Worm (Caenorhabditis elegans) whole organism, L1 larva: ENCODE data around the gene sdz-15.

Source experiments
- C16A3.4 ChIP-seq: fragments of 150-350 bp; optimal IDR thresholded peaks from 2 replicates; lab custom pipeline; 2014; ENCODE audit warnings: missing biosample characterization, missing genetic modification characterization
- C34B4.2 ChIP-seq: sonication (generic microtip); optimal IDR thresholded peaks from 2 replicates; lab custom pipeline; 2017; ENCODE audit warnings: mild to moderate bottlenecking, missing genetic modification characterization, missing compliant biosample characterization
- Y116A8C.19 ChIP-seq: sonication (generic microtip); optimal IDR thresholded peaks from 2 replicates; lab custom pipeline; 2016; ENCODE audit warnings: missing compliant biosample characterization, missing genetic modification characterization, borderline replicate concordance
- alr-1 ChIP-seq: fragments of 200-800 bp; sonication (Bioruptor generic); optimal IDR thresholded peaks from 2 replicates; lab custom pipeline; 2018; ENCODE audit warnings: borderline replicate concordance, mild to moderate bottlenecking, missing genetic modification characterization, missing compliant biosample characterization
- ama-1 ChIP-seq: fragments of 150-350 bp; optimal IDR thresholded peaks from 2 replicates; lab custom pipeline; 2014
- ceh-82 ChIP-seq, 3 experiments: fragments of 150-350 bp in 1 of 3; sonication (generic microtip) in 2 of 3; optimal IDR thresholded peaks; 2 replicates each; lab custom pipeline; 2014 to 2017; ENCODE audit warnings: missing biosample characterization in 3 of 3, missing genetic modification characterization in 3 of 3
- ceh-88 ChIP-seq: fragments of 200-800 bp; sonication (Bioruptor generic); IDR thresholded peaks from 2 replicates; pipeline ENCODE4 v1.3.6; 2022; ENCODE audit warnings: missing genetic modification characterization, missing compliant biosample characterization
- ceh-90 ChIP-seq: sonication (generic microtip); optimal IDR thresholded peaks from 2 replicates; lab custom pipeline; 2016; ENCODE audit warnings: missing genetic modification characterization, missing compliant biosample characterization
- ces-1 ChIP-seq: fragments of 150-350 bp; optimal IDR thresholded peaks from 2 replicates; lab custom pipeline; 2014; ENCODE audit warnings: missing biosample characterization, missing genetic modification reagents, missing genetic modification characterization
- dsc-1 ChIP-seq: sonication (generic microtip); optimal IDR thresholded peaks from 2 replicates; lab custom pipeline; 2016; ENCODE audit warnings: mild to moderate bottlenecking, missing genetic modification characterization, missing compliant biosample characterization
- efl-1 ChIP-seq, 4 experiments: fragments of 150-350 bp; optimal IDR thresholded peaks in 3 of 4; peaks in 1 of 4; 1 replicate in 1 of 4; 2 replicates in 3 of 4; lab custom pipeline; 2014; ENCODE audit warnings: missing biosample characterization in 2 of 4, missing genetic modification characterization in 2 of 4, missing genetic modification reagents in 2 of 4
- egl-13 ChIP-seq: sonication (generic microtip); optimal IDR thresholded peaks from 2 replicates; lab custom pipeline; 2016; ENCODE audit warnings: missing genotype, missing genetic modification reagents, missing genetic modification characterization, missing compliant biosample characterization
- elt-2 ChIP-seq: sonication (generic microtip); optimal IDR thresholded peaks from 2 replicates; lab custom pipeline; 2016; ENCODE audit warnings: missing genetic modification characterization, mild to moderate bottlenecking, inconsistent platforms, missing compliant biosample characterization, missing genetic modification reagents
- fkh-10 ChIP-seq: sonication (generic microtip); optimal IDR thresholded peaks from 2 replicates; lab custom pipeline; 2017; ENCODE audit warnings: missing biosample characterization, missing genetic modification reagents, missing genetic modification characterization
- fkh-8 ChIP-seq: sonication (generic microtip); optimal IDR thresholded peaks from 2 replicates; lab custom pipeline; 2016; ENCODE audit warnings: mild to moderate bottlenecking, missing genetic modification characterization, missing compliant biosample characterization
- hlh-4 ChIP-seq: sonication (generic microtip); optimal IDR thresholded peaks from 2 replicates; lab custom pipeline; 2016; ENCODE audit warnings: mild to moderate bottlenecking, missing genetic modification characterization, missing compliant biosample characterization
- hpl-2 ChIP-seq: fragments of 150-350 bp; optimal IDR thresholded peaks from 2 replicates; lab custom pipeline; 2014; ENCODE audit warnings: missing biosample characterization, missing genetic modification reagents, missing genetic modification characterization
- irx-1 ChIP-seq: sonication (generic microtip); optimal IDR thresholded peaks from 2 replicates; lab custom pipeline; 2016; ENCODE audit warnings: missing genetic modification characterization, missing compliant biosample characterization
- jun-1 ChIP-seq: fragments of 150-350 bp; optimal IDR thresholded peaks from 2 replicates; lab custom pipeline; 2014; ENCODE audit warnings: missing biosample characterization, missing genetic modification reagents, missing genetic modification characterization
- lin-35 ChIP-seq, 2 experiments: fragments of 150-350 bp; optimal IDR thresholded peaks; 2 replicates each; lab custom pipeline; 2014; ENCODE audit warnings: missing biosample characterization in 2 of 2, missing genetic modification characterization in 2 of 2, missing genetic modification reagents in 2 of 2
- mab-9 ChIP-seq: fragments of 200-800 bp; sonication (Bioruptor generic); IDR thresholded peaks from 2 replicates; pipeline ENCODE4 v1.3.6; 2022; ENCODE audit warnings: missing genetic modification reagents, missing genetic modification characterization, missing compliant biosample characterization
- nhr-12 ChIP-seq: sonication (generic microtip); optimal IDR thresholded peaks from 2 replicates; lab custom pipeline; 2017; ENCODE audit warnings: missing biosample characterization, missing genetic modification characterization
- nhr-19 ChIP-seq: fragments of 200-800 bp; sonication (Bioruptor generic); conservative IDR thresholded peaks from 2 replicates; pipeline ENCODE4 v1.3.6; 2022; ENCODE audit warnings: missing genetic modification characterization, missing compliant biosample characterization
- nhr-47 ChIP-seq: sonication (generic microtip); optimal IDR thresholded peaks from 2 replicates; lab custom pipeline; 2016; ENCODE audit warnings: mild to moderate bottlenecking, missing genetic modification characterization, moderate library complexity, missing compliant biosample characterization
- nhr-71 ChIP-seq: sonication (generic microtip); optimal IDR thresholded peaks from 2 replicates; lab custom pipeline; 2016; ENCODE audit warnings: mild to moderate bottlenecking, missing genetic modification characterization, moderate library complexity, missing compliant biosample characterization
- nhr-85 ChIP-seq: sonication (generic microtip); peaks from one replicate; lab custom pipeline; 2016; ENCODE audit warnings: missing genetic modification characterization, inconsistent platforms, missing compliant biosample characterization
- nhr-90 ChIP-seq: sonication (generic microtip); optimal IDR thresholded peaks from 2 replicates; lab custom pipeline; 2016; ENCODE audit warnings: mild to moderate bottlenecking, missing genetic modification characterization, missing compliant biosample characterization; ENCODE audit not compliant: poor library complexity
- pax-3 ChIP-seq: fragments of 200-800 bp; sonication (Bioruptor generic); optimal IDR thresholded peaks from 2 replicates; lab custom pipeline; 2018; ENCODE audit warnings: mild to moderate bottlenecking, missing genetic modification characterization, moderate library complexity, missing compliant biosample characterization
- rnt-1 ChIP-seq: sonication (generic microtip); optimal IDR thresholded peaks from 2 replicates; lab custom pipeline; 2016; ENCODE audit warnings: mild to moderate bottlenecking, missing genetic modification characterization, moderate library complexity, missing compliant biosample characterization
- skn-1 ChIP-seq: fragments of 150-350 bp; optimal IDR thresholded peaks from 2 replicates; lab custom pipeline; 2014; ENCODE audit warnings: missing biosample characterization, missing genetic modification characterization
- snu-23 ChIP-seq: sonication (generic microtip); optimal IDR thresholded peaks from 2 replicates; lab custom pipeline; 2016; ENCODE audit warnings: missing genetic modification characterization, missing compliant biosample characterization
- sox-4 ChIP-seq: sonication (generic microtip); optimal IDR thresholded peaks from 2 replicates; lab custom pipeline; 2016; ENCODE audit warnings: missing genetic modification characterization, missing compliant biosample characterization
- tlp-1 ChIP-seq: fragments of 150-350 bp; optimal IDR thresholded peaks from 2 replicates; lab custom pipeline; 2014; ENCODE audit warnings: missing biosample characterization, missing genetic modification characterization
- unc-98 ChIP-seq: fragments of 200-800 bp; sonication (Bioruptor generic); IDR thresholded peaks from 2 replicates; pipeline ENCODE4 v1.3.6; 2022; ENCODE audit warnings: missing genetic modification characterization, missing compliant biosample characterization
- xbp-1 ChIP-seq: sonication (generic microtip); optimal IDR thresholded peaks from 2 replicates; lab custom pipeline; 2016; ENCODE audit warnings: missing genetic modification characterization, missing compliant biosample characterization
- zag-1 ChIP-seq: fragments of 150-350 bp; optimal IDR thresholded peaks from 2 replicates; lab custom pipeline; 2014; ENCODE audit warnings: missing biosample characterization, missing genetic modification characterization
- ztf-4 ChIP-seq: fragments of 150-350 bp; optimal IDR thresholded peaks from 2 replicates; lab custom pipeline; 2014; ENCODE audit warnings: missing biosample characterization, missing genetic modification characterization

sdz-15 gene

DNA sequence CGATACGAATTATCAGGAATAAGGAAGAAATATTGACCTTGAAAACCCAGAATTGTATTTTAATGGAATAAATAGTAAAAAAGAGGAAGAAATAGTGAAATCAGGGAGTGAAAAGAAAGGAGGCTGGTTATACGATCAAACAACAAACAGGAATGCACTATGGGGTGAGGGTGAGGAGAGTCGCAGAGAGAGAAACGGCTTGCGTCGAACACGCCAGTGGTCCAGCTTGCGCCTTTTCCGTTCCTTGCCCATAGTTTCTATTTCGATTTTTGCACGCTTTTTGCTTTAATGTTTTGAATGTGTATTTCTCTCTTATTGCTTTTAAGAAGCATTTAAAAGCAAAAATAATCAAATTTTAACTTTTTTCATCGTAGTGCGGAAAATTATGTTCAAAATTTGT is 44.6 kb upstream of the sdz-15 start (continued):
- TF ChIP-seq nhr-90 (tag; lab: Kevin White, UChicago): peak; percentile 30

DNA sequence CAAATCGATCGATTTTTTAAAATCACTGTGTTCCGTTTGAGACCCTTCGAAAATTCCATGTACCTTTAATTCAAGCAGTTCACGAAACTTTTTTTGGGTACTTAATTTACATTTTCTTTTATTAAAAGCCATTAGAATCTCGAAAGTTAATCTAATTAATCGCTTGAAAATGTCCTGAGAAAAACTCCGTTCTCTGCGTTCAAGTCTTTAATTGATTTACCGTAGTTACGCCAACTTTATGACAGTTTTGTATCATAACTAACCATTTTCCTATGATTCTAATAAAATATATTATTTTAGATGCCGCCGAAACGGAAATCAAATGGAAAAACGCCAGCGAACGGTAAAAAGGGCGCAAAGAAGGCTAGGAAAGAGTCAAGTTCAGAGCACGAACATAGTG is 44.1 kb upstream of the sdz-15 start, which contains the start of gene jhdm-1:
Gene jhdm-1, plus strand, starts transcription at position 301 of the 400 bp plus-strand sequence.
- TF ChIP-seq mab-9 (GFP tag; lab: Robert Waterston, UW): no peak
- TF ChIP-seq C34B4.2: no peak
- TF ChIP-seq Y116A8C.19 (tag; lab: Kevin White, UChicago): no peak
- TF ChIP-seq efl-1 (optimal IDR thresholded peaks at IDR 0.05; lab: Kevin White, UChicago): no peak
- TF ChIP-seq efl-1 (GFP tag; optimal IDR thresholded peaks at IDR 0.05 in 1 of 2; lab: Kevin White, UChicago): no peak
- TF ChIP-seq fkh-10 (GFP tag; lab: Kevin White, UChicago): no peak
- no peak for TF ChIP-seq sox-4 (tag; lab: Kevin White, UChicago)
- TF ChIP-seq pax-3 (tag; lab: Kevin White, UChicago): no peak
- no peak for TF ChIP-seq unc-98
- TF ChIP-seq hpl-2 (GFP tag; lab: Kevin White, UChicago): no peak
- TF ChIP-seq dsc-1 (tag; lab: Kevin White, UChicago): no peak

DNA sequence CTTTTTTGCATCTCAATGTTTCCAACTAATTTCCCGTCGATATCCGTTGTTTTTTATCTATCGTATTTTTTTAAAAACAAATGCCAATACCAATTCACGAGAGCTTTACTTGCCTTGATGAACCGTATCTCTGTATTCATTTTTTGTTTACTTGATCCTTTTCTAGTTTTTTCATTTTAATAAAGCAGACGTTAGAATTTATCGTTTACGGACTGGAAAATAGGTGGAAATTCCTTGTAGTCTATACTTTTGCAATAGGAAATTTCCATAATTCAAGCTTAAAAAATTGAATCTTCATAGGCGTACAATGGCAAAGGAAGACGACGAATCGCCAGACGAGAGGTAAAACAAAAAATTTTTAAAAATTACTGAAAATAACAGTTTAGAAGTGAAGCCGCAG is 38.5 kb upstream of the sdz-15 start, which contains the start of gene algn-1:
Gene algn-1, plus strand, starts transcription at position 301 of the 400 bp plus-strand sequence.
- no peak for TF ChIP-seq zag-1 (tag; lab: Kevin White, UChicago)
- TF ChIP-seq lin-35 (GFP tag; optimal IDR thresholded peaks at IDR 0.05; lab: Kevin White, UChicago): no peak

DNA sequence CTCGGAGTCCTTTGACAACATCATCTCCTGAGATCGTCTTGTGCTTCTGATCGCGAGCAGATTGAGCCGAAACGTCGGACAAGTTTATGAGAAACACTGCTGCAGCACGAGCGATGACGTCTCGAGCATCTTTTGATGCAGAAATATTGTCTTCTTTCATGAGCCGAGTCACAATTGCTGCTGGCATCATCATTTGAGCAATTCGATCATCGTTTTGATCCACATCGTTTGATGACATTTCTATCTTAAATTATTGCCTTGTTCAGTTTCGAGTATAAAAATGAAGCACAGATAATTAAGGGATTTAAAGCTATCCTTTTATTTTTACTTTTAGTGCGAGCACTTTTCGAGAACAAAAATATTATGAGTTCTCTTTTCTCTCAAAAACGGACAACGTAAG is 35.7 kb upstream of the sdz-15 start, which contains the start of gene T26A5.8:
Gene T26A5.8, minus strand, starts transcription at position 247 of the 400 bp plus-strand sequence.
- TF ChIP-seq rnt-1 (peak; percentile 5), fkh-8 (tag; lab: Kevin White, UChicago) (no peak), hlh-4 (tag; lab: Kevin White, UChicago) (no peak), nhr-19 (GFP tag; lab: Robert Waterston, UW) (0 out of 2 replicates have a peak, but pooled peaks have one; percentile 2), jun-1 (no peak), snu-23 (peak; percentile 11), nhr-90 (tag; lab: Kevin White, UChicago) (peak; percentile 12), nhr-47 (tag; lab: Kevin White, UChicago) (peak; percentile 11), egl-13 (tag; lab: Kevin White, UChicago) (no peak), xbp-1 (tag; lab: Kevin White, UChicago) (no peak), ces-1 (GFP tag; lab: Kevin White, UChicago) (no peak), nhr-85 (tag; lab: Kevin White, UChicago) (peak; percentile 9), ama-1 (lab: Kevin White, UChicago) (peak; percentile 68), elt-2 (tag; lab: Kevin White, UChicago) (peak; percentile 1), nhr-12 (no peak), irx-1 (tag; lab: Kevin White, UChicago) (no peak), nhr-71 (tag; lab: Kevin White, UChicago) (peak; percentile 56), ztf-4 (tag; lab: Kevin White, UChicago) (peak; percentile 66), fkh-10 (GFP tag; lab: Kevin White, UChicago) (no peak)

DNA sequence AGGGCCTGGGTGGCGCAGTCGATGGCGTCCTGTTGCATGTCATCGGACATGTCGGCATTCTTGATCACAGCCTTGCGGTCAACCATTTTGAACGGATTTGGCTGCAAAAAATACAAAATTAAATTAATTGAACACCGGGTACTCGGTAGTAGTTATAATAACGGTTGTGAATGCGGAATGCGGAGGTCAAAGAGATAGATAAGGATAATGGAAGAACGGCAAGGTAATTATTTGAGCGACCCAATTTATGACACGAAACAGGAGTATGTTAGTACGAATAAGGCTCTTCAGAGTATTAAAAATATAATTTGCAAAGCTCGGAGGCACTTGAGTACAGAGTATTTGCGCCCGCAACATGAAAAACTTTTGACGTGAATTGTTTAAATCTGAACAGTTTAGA is 34.6 kb upstream of the sdz-15 start, which contains the start of gene dlc-1:
Gene dlc-1, minus strand, starts transcription at position 101 of the 400 bp plus-strand sequence.
- no peak for TF ChIP-seq tlp-1 (tag; lab: Kevin White, UChicago)
- TF ChIP-seq ceh-82 (tag; optimal IDR thresholded peaks at IDR 0.05; lab: Kevin White, UChicago): no peak
- TF ChIP-seq alr-1 (tag; lab: Kevin White, UChicago): no peak
- no peak for TF ChIP-seq efl-1 (optimal IDR thresholded peaks at IDR 0.05; lab: Kevin White, UChicago)
- TF ChIP-seq efl-1 (GFP tag; optimal IDR thresholded peaks at IDR 0.05 in 1 of 2; lab: Kevin White, UChicago): peak in 1 of 2 experiments; percentile 57
- TF ChIP-seq ceh-90 (tag; lab: Kevin White, UChicago): no peak
- TF ChIP-seq ceh-88: no peak
- TF ChIP-seq skn-1 (tag; lab: Kevin White, UChicago): no peak
- TF ChIP-seq C16A3.4 (tag; lab: Kevin White, UChicago): no peak
